Worm (Caenorhabditis elegans): Measurements from ENCODE around the gene chts-1.
A peak's percentile ranks its signal among the peaks of the same experiment; 100 is the strongest.

Gene chts-1

DNA sequence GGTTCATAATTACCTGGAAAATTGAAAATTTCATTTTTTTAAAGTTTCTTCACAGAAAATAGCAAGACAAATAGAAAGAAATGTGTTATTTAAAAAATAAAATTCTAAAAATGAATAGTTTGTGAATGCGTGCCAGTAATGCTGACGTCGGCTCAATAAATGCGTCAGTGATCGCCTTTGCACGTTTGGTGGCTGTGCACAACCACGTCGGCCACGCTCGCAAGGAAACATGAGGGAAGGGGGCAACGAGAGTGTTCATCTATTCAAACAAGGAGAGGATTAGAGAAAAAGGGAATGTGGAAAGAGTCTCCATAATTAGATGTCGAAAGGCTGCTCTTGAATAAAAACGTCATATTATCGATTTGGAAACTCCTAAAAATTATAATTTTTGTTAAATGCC is 18.5 kb downstream of the chts-1 start, which contains the start of gene uggt-1 (continued):
- TF ChIP-seq C34B4.2 (tag; optimal IDR thresholded peaks at IDR 0.05) (no peak), fkh-4 (tag; optimal IDR thresholded peaks at IDR 0.05; ENCODE audit: borderline replicate concordance) (peak; percentile 18), nhr-11 (tag; optimal IDR thresholded peaks at IDR 0.05) (peak; percentile 63), egl-13 (tag; optimal IDR thresholded peaks at IDR 0.05) (peak; percentile 91), lin-14 (GFP tag; optimal IDR thresholded peaks at IDR 0.05) (peak; percentile 99)

DNA sequence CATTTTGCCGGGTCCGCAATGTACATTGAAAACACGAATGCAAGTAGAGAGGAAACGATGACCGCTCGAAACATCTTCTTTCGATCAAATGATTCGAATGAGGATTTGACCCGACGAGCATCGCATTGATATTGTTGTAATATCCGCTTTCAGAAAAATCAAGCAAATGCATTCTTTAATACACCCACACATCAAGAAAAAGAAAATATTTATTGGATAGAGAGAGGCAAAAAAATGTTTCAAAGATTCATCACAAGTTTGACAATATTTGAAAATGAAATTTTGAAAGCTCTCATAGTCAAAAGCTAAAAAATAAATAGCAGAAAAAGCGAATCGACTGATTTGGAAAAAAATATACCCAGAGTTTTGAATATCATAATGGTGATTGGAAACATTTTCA is 24.0 kb downstream of the chts-1 start, which contains the start of gene try-14:
try-14 (minus strand) TSS at position 101 of the 400 bp plus-strand sequence.
- TF ChIP-seq nhr-237 (tag; optimal IDR thresholded peaks at IDR 0.05), result no peak
- no peak for TF ChIP-seq grh-1 (GFP tag; IDR thresholded peaks at IDR 0.05)
- TF ChIP-seq nhr-71 (tag; optimal IDR thresholded peaks at IDR 0.05), result no peak
- TF ChIP-seq nhr-19 (GFP tag; conservative IDR thresholded peaks at IDR 0.05), result no peak
- TF ChIP-seq ztf-11 (tag; optimal IDR thresholded peaks at IDR 0.05), result no peak
- TF ChIP-seq pag-3 (tag; optimal IDR thresholded peaks at IDR 0.05; ENCODE audit: borderline replicate concordance, insufficient read depth), result no peak
- no peak for TF ChIP-seq C16A3.4 (tag; optimal IDR thresholded peaks at IDR 0.05)
- TF ChIP-seq efl-1 (optimal IDR thresholded peaks at IDR 0.05), result no peak
- TF ChIP-seq efl-1 (GFP tag; optimal IDR thresholded peaks at IDR 0.05 in 1 of 2), result no peak
- TF ChIP-seq sptf-1 (tag; optimal IDR thresholded peaks at IDR 0.05), result no peak
- no peak for TF ChIP-seq ceh-63 (GFP tag; optimal IDR thresholded peaks at IDR 0.05)
- TF ChIP-seq mdl-1 (tag; optimal IDR thresholded peaks at IDR 0.05), result no peak
- no peak for TF ChIP-seq hpl-2 (GFP tag; optimal IDR thresholded peaks at IDR 0.05)
- no peak for TF ChIP-seq nhr-84 (tag; optimal IDR thresholded peaks at IDR 0.05)
- no peak for TF ChIP-seq aly-2 (tag; optimal IDR thresholded peaks at IDR 0.05)
- TF ChIP-seq ces-1 (GFP tag; optimal IDR thresholded peaks at IDR 0.05), result no peak
- no peak for TF ChIP-seq alr-1 (tag; optimal IDR thresholded peaks at IDR 0.05; ENCODE audit: borderline replicate concordance)
- TF ChIP-seq tlp-1 (tag; optimal IDR thresholded peaks at IDR 0.05), result no peak

DNA sequence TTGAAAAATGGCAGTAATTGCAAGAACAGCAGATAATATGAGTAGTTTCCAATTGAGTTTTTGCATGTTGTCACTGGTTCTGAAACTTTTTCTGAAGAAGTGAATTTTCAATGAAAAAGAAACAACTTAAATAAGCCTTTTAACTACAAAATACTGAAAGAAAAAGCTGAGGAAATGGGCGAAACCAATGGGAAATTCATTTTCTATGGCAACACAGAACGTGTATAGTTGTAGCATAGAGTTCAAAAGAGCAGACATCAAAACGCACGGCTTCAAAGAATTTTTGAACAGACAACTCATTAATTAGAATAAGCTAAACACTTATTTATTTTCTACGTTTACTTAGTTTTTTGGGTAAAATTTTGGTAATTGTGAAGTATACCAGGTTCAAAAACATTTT is 26.4 kb downstream of the chts-1 start, which contains the start of gene F48E3.2:
F48E3.2 (minus strand) TSS at position 101 of the 400 bp plus-strand sequence.
- no peak for TF ChIP-seq efl-1 (optimal IDR thresholded peaks at IDR 0.05)
- peak in 1 of 2 experiments; percentile 27 for TF ChIP-seq efl-1 (GFP tag; optimal IDR thresholded peaks at IDR 0.05 in 1 of 2)
- no peak for TF ChIP-seq ztf-4 (tag; optimal IDR thresholded peaks at IDR 0.05)

DNA sequence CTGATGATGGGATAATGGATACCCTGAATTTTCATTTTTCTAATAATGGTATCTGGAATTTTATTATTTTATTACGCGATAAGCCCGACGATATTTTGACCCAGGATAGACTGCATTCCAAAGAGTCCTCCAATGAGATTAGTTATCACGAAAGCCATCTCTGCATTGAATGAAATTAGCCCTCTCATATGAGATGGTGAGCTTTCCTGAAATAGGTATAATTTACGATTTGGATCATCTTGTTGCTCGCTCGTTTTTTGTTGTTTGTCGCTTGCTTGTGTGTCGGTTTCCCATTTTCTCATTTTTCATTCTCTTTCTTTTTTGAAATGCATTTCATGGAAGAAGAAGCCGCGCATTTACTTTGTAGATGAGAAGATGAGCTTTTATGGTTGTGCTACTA is 27.9 kb downstream of the chts-1 start:
- no peak for TF ChIP-seq lir-3 (tag; optimal IDR thresholded peaks at IDR 0.05; ENCODE audit: poor library complexity)
- peak; percentile 58 for TF ChIP-seq lin-14 (GFP tag; optimal IDR thresholded peaks at IDR 0.05)
- TF ChIP-seq nhr-237 (tag; optimal IDR thresholded peaks at IDR 0.05), result no peak

DNA sequence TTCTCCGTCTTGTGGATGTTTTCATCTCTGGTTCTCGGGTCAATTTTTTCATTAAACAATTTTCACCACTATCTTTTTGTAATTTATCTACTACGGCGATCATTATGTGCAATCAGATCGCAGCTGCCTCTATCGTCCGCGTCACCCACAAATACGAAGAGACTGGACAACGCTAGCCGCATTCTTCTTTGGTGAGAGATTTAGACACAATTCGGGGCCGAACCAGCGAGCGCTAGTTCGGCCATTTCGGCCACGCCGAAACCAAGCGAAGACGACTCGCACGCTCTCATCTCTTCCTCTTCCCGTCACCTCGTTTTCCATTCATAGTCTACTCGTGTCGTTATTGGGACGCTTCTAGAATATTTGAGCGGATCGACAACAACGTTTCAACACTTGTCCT is 33.7 kb downstream of the chts-1 start, which contains the start of gene gly-12:
gly-12 (plus strand) TSS at position 117 of the 400 bp plus-strand sequence.
- no peak for TF ChIP-seq ceh-63 (GFP tag; optimal IDR thresholded peaks at IDR 0.05)
- TF ChIP-seq nhr-20 (tag; optimal IDR thresholded peaks at IDR 0.05), result peak; percentile 50
- TF ChIP-seq lin-35 (GFP tag; optimal IDR thresholded peaks at IDR 0.05), result peak; percentile 1 to 5
- TF ChIP-seq blmp-1 (tag; optimal IDR thresholded peaks at IDR 0.05), result peak; percentile 66
- TF ChIP-seq elt-2 (tag; optimal IDR thresholded peaks at IDR 0.05), result no peak
- no peak for TF ChIP-seq efl-1 (optimal IDR thresholded peaks at IDR 0.05)
- no peak for TF ChIP-seq efl-1 (GFP tag; optimal IDR thresholded peaks at IDR 0.05 in 1 of 2)
- no peak for TF ChIP-seq hlh-4 (tag; optimal IDR thresholded peaks at IDR 0.05)
- peak; percentile 58 for TF ChIP-seq mep-1 (tag; optimal IDR thresholded peaks at IDR 0.05)
- TF ChIP-seq C04F5.9 (tag; optimal IDR thresholded peaks at IDR 0.05), result no peak
- no peak for TF ChIP-seq alr-1 (tag; optimal IDR thresholded peaks at IDR 0.05; ENCODE audit: borderline replicate concordance)
- no peak for TF ChIP-seq nhr-237 (tag; optimal IDR thresholded peaks at IDR 0.05)
- peak; percentile 25 for TF ChIP-seq unc-130 (tag; optimal IDR thresholded peaks at IDR 0.05)
- peak; percentile 69 for TF ChIP-seq rnt-1 (tag; optimal IDR thresholded peaks at IDR 0.05)
- TF ChIP-seq dpl-1 (GFP tag; optimal IDR thresholded peaks at IDR 0.05), result peak in 1 of 3 experiments; percentile 5
- TF ChIP-seq F16B12.6 (tag; optimal IDR thresholded peaks at IDR 0.05), result no peak
- no peak for TF ChIP-seq ceh-90 (tag; optimal IDR thresholded peaks at IDR 0.05)
- no peak for TF ChIP-seq fkh-8 (tag; optimal IDR thresholded peaks at IDR 0.05)
- peak in 2 of 3 experiments; percentile 6 to 59 for TF ChIP-seq ceh-82 (tag; optimal IDR thresholded peaks at IDR 0.05)
- TF ChIP-seq snu-23 (GFP tag; optimal IDR thresholded peaks at IDR 0.05), result peak; percentile 53
- TF ChIP-seq nhr-71 (tag; optimal IDR thresholded peaks at IDR 0.05), result peak; percentile 42
- peak; percentile 2 for TF ChIP-seq C16A3.4 (tag; optimal IDR thresholded peaks at IDR 0.05)
- no peak for TF ChIP-seq nhr-85 (tag)
- TF ChIP-seq unc-86 (tag; optimal IDR thresholded peaks at IDR 0.05), result peak; percentile 43
- TF ChIP-seq lin-14 (GFP tag; optimal IDR thresholded peaks at IDR 0.05), result peak; percentile 84
- peak in 1 of 2 experiments; percentile 7 for TF ChIP-seq mdl-1 (tag; optimal IDR thresholded peaks at IDR 0.05)
- TF ChIP-seq nhr-47 (tag; optimal IDR thresholded peaks at IDR 0.05), result peak; percentile 13
- peak in 1 of 2 experiments; percentile 18 for TF ChIP-seq lsy-2 (tag; optimal IDR thresholded peaks at IDR 0.05)
